Worm (Caenorhabditis elegans) whole organism, early embryonic: ENCODE data around the gene gskl-1.

Experiments
- F13C5.2 ChIP-seq: sonication (generic microtip); optimal IDR thresholded peaks from 2 replicates; lab custom pipeline; 2017; ENCODE audit warnings: mild to moderate bottlenecking, missing genetic modification characterization, inconsistent platforms, missing compliant biosample characterization
- ama-1 ChIP-seq: fragments of 150-350 bp; optimal IDR thresholded peaks from 2 replicates; lab custom pipeline; 2014
- ceh-13 ChIP-seq: fragments of 200-800 bp; sonication (Bioruptor generic); optimal IDR thresholded peaks from 2 replicates; lab custom pipeline; 2018; ENCODE audit warnings: mild to moderate bottlenecking, missing genetic modification characterization, missing compliant biosample characterization
- ceh-36 ChIP-seq: sonication (generic microtip); optimal IDR thresholded peaks from 2 replicates; lab custom pipeline; 2016; ENCODE audit warnings: missing genetic modification characterization, inconsistent platforms, missing compliant biosample characterization
- flt-1 ChIP-seq: fragments of 200-800 bp; sonication (Bioruptor generic); IDR thresholded peaks from 2 replicates; pipeline ENCODE4 v1.3.6; 2022; ENCODE audit warnings: missing genetic modification characterization, missing compliant biosample characterization
- hmbx-1 ChIP-seq: sonication (generic microtip); optimal IDR thresholded peaks from 2 replicates; lab custom pipeline; 2016; ENCODE audit warnings: mild to moderate bottlenecking, missing genetic modification characterization, missing compliant biosample characterization
- hnd-1 ChIP-seq: sonication (generic microtip); optimal IDR thresholded peaks from 2 replicates; lab custom pipeline; 2016; ENCODE audit warnings: missing genetic modification characterization, missing compliant biosample characterization
- scrt-1 ChIP-seq: fragments of 200-800 bp; sonication (Bioruptor generic); IDR thresholded peaks from 2 replicates; pipeline ENCODE4 v1.3.6; 2022; ENCODE audit warnings: missing genetic modification characterization, missing compliant biosample characterization
- sea-1 ChIP-seq: fragments of 200-800 bp; sonication (Bioruptor generic); conservative IDR thresholded peaks from 2 replicates; pipeline ENCODE4 v1.3.6; 2022; ENCODE audit warnings: missing genetic modification characterization, missing compliant biosample characterization
- tbx-11 ChIP-seq: fragments of 200-800 bp; sonication (Bioruptor generic); IDR thresholded peaks from 2 replicates; pipeline ENCODE4 v1.3.6; 2022; ENCODE audit warnings: missing genetic modification characterization, missing compliant biosample characterization
- tbx-37 ChIP-seq: fragments of 200-800 bp; sonication (Bioruptor generic); conservative IDR thresholded peaks from 2 replicates; pipeline ENCODE4 v1.3.6; 2022; ENCODE audit warnings: missing genetic modification reagents, missing genetic modification characterization, missing compliant biosample characterization
- tra-4 ChIP-seq: sonication (generic microtip); optimal IDR thresholded peaks from 2 replicates; lab custom pipeline; 2017; ENCODE audit warnings: missing genetic modification characterization, missing compliant biosample characterization

ce11 chrII:10902104-10902503 is 45.3 kb upstream of the gskl-1 start, which contains the start of gene gly-1:
- TF ChIP-seq hnd-1 (tag; lab: Kevin White, UChicago) (no peak), tbx-11 (no peak), ama-1 (lab: Kevin White, UChicago) (no peak), F13C5.2 (tag; lab: Kevin White, UChicago) (no peak), hmbx-1 (no peak), tra-4 (tag; lab: Kevin White, UChicago) (no peak), ceh-13 (GFP tag; lab: Kevin White, UChicago) (no peak), flt-1 (GFP tag; lab: Robert Waterston, UW) (no peak), sea-1 (GFP tag; lab: Robert Waterston, UW) (no peak), ceh-36 (tag; lab: Kevin White, UChicago) (no peak), tbx-37 (GFP tag; lab: Robert Waterston, UW) (no peak), scrt-1 (GFP tag; lab: Robert Waterston, UW) (no peak)
